Worm (Caenorhabditis elegans): Measurements from ENCODE around the gene scvp-1.

ce11 chrV:10936681-10937080 is 5.6 kb upstream of the scvp-1 start, which contains the start of gene F17C11.12:
- no peak for TF ChIP-seq F49E8.2 (tag; optimal IDR thresholded peaks at IDR 0.05; ENCODE audit: borderline replicate concordance)
- TF ChIP-seq saeg-2 (GFP tag; IDR thresholded peaks at IDR 0.05) = no peak
- no peak for TF ChIP-seq nhr-11 (tag; optimal IDR thresholded peaks at IDR 0.05)
- no peak for TF ChIP-seq ZK337.2 (GFP tag; IDR thresholded peaks at IDR 0.05)
- no peak for TF ChIP-seq egl-27 (tag; optimal IDR thresholded peaks at IDR 0.05)
- no peak for TF ChIP-seq set-16 (GFP tag; IDR thresholded peaks at IDR 0.05)
- TF ChIP-seq snpc-4 (tag; optimal IDR thresholded peaks at IDR 0.05) = no peak
- no peak for TF ChIP-seq daf-12 (tag; optimal IDR thresholded peaks at IDR 0.05)
- no peak for TF ChIP-seq unc-130 (GFP tag; optimal IDR thresholded peaks at IDR 0.05)
- TF ChIP-seq vab-7 (GFP tag; IDR thresholded peaks at IDR 0.05) = no peak
- peak; percentile 89 for TF ChIP-seq pqm-1 (tag; optimal IDR thresholded peaks at IDR 0.05)
- TF ChIP-seq ceh-62 (tag; optimal IDR thresholded peaks at IDR 0.05) = no peak
- TF ChIP-seq ceh-82 (tag; optimal IDR thresholded peaks at IDR 0.05) = no peak
